Fruit fly (Drosophila melanogaster): Measurements from ENCODE around the gene strat.

Gene strat

DNA sequence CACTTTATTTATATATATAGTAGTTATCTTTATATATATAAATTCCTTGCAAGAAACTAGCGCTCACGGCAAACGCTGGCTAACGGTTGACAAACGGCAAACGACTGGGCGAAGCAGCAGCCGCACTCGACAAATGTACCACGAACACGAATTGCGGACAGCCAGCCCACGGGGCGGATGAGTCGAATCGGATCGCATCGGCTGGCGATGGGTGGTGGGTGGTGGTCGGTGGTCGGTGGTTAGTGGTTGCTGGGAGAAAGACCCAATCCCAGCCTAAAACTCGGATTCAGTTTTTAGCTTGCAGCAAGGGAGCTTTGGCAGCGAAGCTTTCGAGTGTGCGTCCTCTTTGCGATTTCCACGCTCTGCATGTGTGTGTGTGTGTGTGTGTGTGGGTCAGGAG is 5.0 kb downstream of the strat start, which contains the start of gene CG7781:
CG7781 (minus strand) TSS at position 260 of the 400 bp plus-strand sequence.
- TF ChIP-seq CG8924 (tag; optimal IDR thresholded peaks at IDR 0.05), result no peak
- no peak for TF ChIP-seq sd (tag; optimal IDR thresholded peaks at IDR 0.05)
- no peak for TF ChIP-seq Myb (GFP tag; optimal IDR thresholded peaks at IDR 0.05)
- TF ChIP-seq mam (GFP tag; optimal IDR thresholded peaks at IDR 0.05), result no peak
- TF ChIP-seq Dp (GFP tag; optimal IDR thresholded peaks at IDR 0.05), result no peak
- no peak for TF ChIP-seq CG17568 (GFP tag; optimal IDR thresholded peaks at IDR 0.05)
- no peak for TF ChIP-seq sens-2 (GFP tag; IDR thresholded peaks at IDR 0.05)
- TF ChIP-seq twi (tag; optimal IDR thresholded peaks at IDR 0.05), result no peak
- TF ChIP-seq Sox100B (GFP tag; optimal IDR thresholded peaks at IDR 0.05), result no peak
- TF ChIP-seq so (GFP tag; IDR thresholded peaks at IDR 0.05), result no peak
- no peak for TF ChIP-seq CG18262 (tag; optimal IDR thresholded peaks at IDR 0.05)
- no peak for TF ChIP-seq usp (GFP tag; optimal IDR thresholded peaks at IDR 0.05)
- TF ChIP-seq Eip74EF (GFP tag; optimal IDR thresholded peaks at IDR 0.05), result no peak
- peak; percentile 76 for TF ChIP-seq z (GFP tag; IDR thresholded peaks at IDR 0.05)
- no peak for TF ChIP-seq hkb (optimal IDR thresholded peaks at IDR 0.05)
- TF ChIP-seq hkb (GFP tag; IDR thresholded peaks at IDR 0.05), result no peak
- no peak for TF ChIP-seq GATAe (GFP tag; conservative IDR thresholded peaks at IDR 0.05)
- 0 out of 2 replicates have a peak, but pooled peaks have one; percentile 24 for TF ChIP-seq slbo (GFP tag; IDR thresholded peaks at IDR 0.05)
- TF ChIP-seq nom (GFP tag; optimal IDR thresholded peaks at IDR 0.05), result no peak
- TF ChIP-seq CG17385 (GFP tag; optimal IDR thresholded peaks at IDR 0.05), result no peak
- no peak for TF ChIP-seq dpn (GFP tag; optimal IDR thresholded peaks at IDR 0.05)
- no peak for TF ChIP-seq CG7928 (GFP tag; optimal IDR thresholded peaks at IDR 0.05)
- no peak for TF ChIP-seq H2.0 (GFP tag; IDR thresholded peaks at IDR 0.05)
- TF ChIP-seq MTF-1 (GFP tag; optimal IDR thresholded peaks at IDR 0.05; ENCODE audit: borderline replicate concordance), result no peak
- no peak for TF ChIP-seq CG2875 (GFP tag; optimal IDR thresholded peaks at IDR 0.05)
- no peak for TF ChIP-seq stc (GFP tag; IDR thresholded peaks at IDR 0.05)
- no peak for TF ChIP-seq Bteb2 (GFP tag; optimal IDR thresholded peaks at IDR 0.05)
- TF ChIP-seq maf-S (GFP tag; optimal IDR thresholded peaks at IDR 0.05), result no peak
- TF ChIP-seq CG6791 (GFP tag; IDR thresholded peaks at IDR 0.05; ENCODE audit: partially characterized antibody), result no peak
- no peak for TF ChIP-seq gem (tag; optimal IDR thresholded peaks at IDR 0.05)
- TF ChIP-seq Fer2 (tag; optimal IDR thresholded peaks at IDR 0.05), result no peak
- peak; percentile 7 for TF ChIP-seq CG18599 (GFP tag; optimal IDR thresholded peaks at IDR 0.05)
- no peak for TF ChIP-seq CG7839 (tag; optimal IDR thresholded peaks at IDR 0.05)
- TF ChIP-seq CG11504 (tag; optimal IDR thresholded peaks at IDR 0.05), result no peak
- no peak for TF ChIP-seq sqz (GFP tag; optimal IDR thresholded peaks at IDR 0.05)
- no peak for TF ChIP-seq MBD-R2 (GFP tag; IDR thresholded peaks at IDR 0.05)
- no peak for TF ChIP-seq CG4328 (GFP tag; optimal IDR thresholded peaks at IDR 0.05)
- TF ChIP-seq wdn (GFP tag; IDR thresholded peaks at IDR 0.05), result 0 out of 2 replicates have a peak, but pooled peaks have one; percentile 11
- no peak for TF ChIP-seq Elba2 (GFP tag; optimal IDR thresholded peaks at IDR 0.05)
- no peak for TF ChIP-seq dmrt11E (tag; optimal IDR thresholded peaks at IDR 0.05)
- peak; percentile 77; the same call in 1 of the 4 replicates for TF ChIP-seq chinmo (GFP tag; IDR thresholded peaks at IDR 0.05; ENCODE audit: partially characterized antibody)
- no peak for TF ChIP-seq fd64A (GFP tag; optimal IDR thresholded peaks at IDR 0.05)
- TF ChIP-seq cg (GFP tag; optimal IDR thresholded peaks at IDR 0.05), result peak; percentile 45
- no peak for TF ChIP-seq CG31365 (tag; optimal IDR thresholded peaks at IDR 0.05)
- no peak for TF ChIP-seq YL-1 (GFP tag; optimal IDR thresholded peaks at IDR 0.05)
- TF ChIP-seq CG10366 (GFP tag; IDR thresholded peaks at IDR 0.05), result no peak
- no peak for TF ChIP-seq grau (tag; optimal IDR thresholded peaks at IDR 0.05)
- TF ChIP-seq hth (optimal IDR thresholded peaks at IDR 0.05), result no peak
- TF ChIP-seq btn (GFP tag; optimal IDR thresholded peaks at IDR 0.05), result no peak
- 0 out of 3 replicates have a peak, but pooled peaks have one; percentile 52 for TF ChIP-seq ci (GFP tag; IDR thresholded peaks at IDR 0.05)
- TF ChIP-seq CG4282 (GFP tag; optimal IDR thresholded peaks at IDR 0.05), result no peak
- TF ChIP-seq CG7357 (GFP tag; IDR thresholded peaks at IDR 0.05), result no peak

Measured in whole organism, embryonic.